Fruit fly (Drosophila melanogaster): Measurements from ENCODE around the gene Afti.

Gene Afti

DNA sequence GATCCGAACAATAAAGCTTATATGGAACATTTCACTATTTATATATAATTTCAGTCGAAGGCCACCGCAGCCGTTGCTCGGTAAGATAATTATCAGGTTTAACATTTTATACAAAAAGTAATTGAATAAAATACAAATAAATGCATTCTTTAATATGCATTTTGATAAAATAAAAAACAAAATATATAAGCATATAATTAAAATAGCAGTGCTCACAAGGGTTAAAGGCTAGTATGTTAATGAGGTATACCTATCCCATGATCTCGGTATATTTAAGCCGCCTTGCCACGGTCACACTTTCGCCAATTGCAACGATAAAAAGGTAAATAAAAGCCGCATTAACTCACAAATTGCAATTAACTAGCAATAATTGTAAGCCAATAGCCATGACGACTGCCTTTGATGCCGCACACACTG is 17.7 kb downstream of the Afti start, which contains the start of gene Polr2I (continued):
- 0 out of 4 replicates have a peak, but pooled peaks have one; percentile 49 for TF ChIP-seq Dll (GFP tag; IDR thresholded peaks at IDR 0.05; ENCODE audit: partially characterized antibody)
- no peak; the same call in 1 of the 2 replicates for TF ChIP-seq Adf1 (GFP tag; IDR thresholded peaks at IDR 0.05)
- TF ChIP-seq Asciz (GFP tag; optimal IDR thresholded peaks at IDR 0.05): no peak
- no peak for TF ChIP-seq CG2129 (GFP tag; IDR thresholded peaks at IDR 0.05; ENCODE audit: partially characterized antibody)
- TF ChIP-seq CG16779 (GFP tag; IDR thresholded peaks at IDR 0.05): no peak
- TF ChIP-seq onecut (GFP tag; IDR thresholded peaks at IDR 0.05): no peak
- TF ChIP-seq CG4328 (GFP tag; optimal IDR thresholded peaks at IDR 0.05): no peak
- no peak for TF ChIP-seq HLHmδ (GFP tag; optimal IDR thresholded peaks at IDR 0.05)
- TF ChIP-seq GATAe (GFP tag; conservative IDR thresholded peaks at IDR 0.05): no peak
- no peak for TF ChIP-seq CG17186 (GFP tag; optimal IDR thresholded peaks at IDR 0.05)
- TF ChIP-seq slbo (GFP tag; IDR thresholded peaks at IDR 0.05): peak; percentile 57; the same call in 1 of the 2 replicates
- no peak for TF ChIP-seq CHES-1-like (GFP tag; optimal IDR thresholded peaks at IDR 0.05)
- TF ChIP-seq zf30C (GFP tag; optimal IDR thresholded peaks at IDR 0.05): no peak
- no peak for TF ChIP-seq Stat92E (GFP tag; optimal IDR thresholded peaks at IDR 0.05)
- no peak for TF ChIP-seq CG32772 (GFP tag; IDR thresholded peaks at IDR 0.05)
- TF ChIP-seq CG9932 (GFP tag; IDR thresholded peaks at IDR 0.05): peak; percentile 64
- TF ChIP-seq CG5953 (GFP tag; IDR thresholded peaks at IDR 0.05): no peak
- peak; percentile 26; the same call in 1 of the 2 replicates for TF ChIP-seq lmd (GFP tag; IDR thresholded peaks at IDR 0.05)
- no peak for TF ChIP-seq CG2202 (tag; optimal IDR thresholded peaks at IDR 0.05)
- TF ChIP-seq CG15011 (GFP tag; optimal IDR thresholded peaks at IDR 0.05): no peak
- TF ChIP-seq Xrp1 (GFP tag; IDR thresholded peaks at IDR 0.05): peak; percentile 26; the same call in 1 of the 2 replicates
- no peak for TF ChIP-seq vnd (GFP tag; IDR thresholded peaks at IDR 0.05; ENCODE audit: partially characterized antibody)
- TF ChIP-seq CG7745 (tag; optimal IDR thresholded peaks at IDR 0.05): no peak
- TF ChIP-seq CG30403 (GFP tag; optimal IDR thresholded peaks at IDR 0.05): peak; percentile 57
- TF ChIP-seq unc-4 (GFP tag; IDR thresholded peaks at IDR 0.05; ENCODE audit: partially characterized antibody): no peak
- no peak for TF ChIP-seq al (GFP tag; IDR thresholded peaks at IDR 0.05)
- TF ChIP-seq C15 (GFP tag; IDR thresholded peaks at IDR 0.05): no peak
- no peak for TF ChIP-seq ase (GFP tag; IDR thresholded peaks at IDR 0.05)
- peak; percentile 37 for TF ChIP-seq CG9215 (GFP tag; IDR thresholded peaks at IDR 0.05)
- TF ChIP-seq CG4617 (GFP tag; optimal IDR thresholded peaks at IDR 0.05; ENCODE audit: borderline replicate concordance): no peak
- TF ChIP-seq CG34422 (GFP tag; IDR thresholded peaks at IDR 0.05): peak; percentile 59; the same call in 1 of the 3 replicates
- no peak for TF ChIP-seq gro (GFP tag; optimal IDR thresholded peaks at IDR 0.05)
- no peak for TF ChIP-seq CG7372 (GFP tag; IDR thresholded peaks at IDR 0.05)
- no peak for TF ChIP-seq CG18011 (GFP tag; optimal IDR thresholded peaks at IDR 0.05)
- no peak for TF ChIP-seq CG7839 (tag; optimal IDR thresholded peaks at IDR 0.05)
- TF ChIP-seq Rfx (GFP tag; IDR thresholded peaks at IDR 0.05): peak; percentile 33; the same call in 1 of the 2 replicates
- TF ChIP-seq HmgD (GFP tag; optimal IDR thresholded peaks at IDR 0.05): no peak
- no peak for TF ChIP-seq ro (GFP tag; IDR thresholded peaks at IDR 0.05)
- no peak for TF ChIP-seq bsh (GFP tag; optimal IDR thresholded peaks at IDR 0.05)
- TF ChIP-seq CG14860 (GFP tag; IDR thresholded peaks at IDR 0.05; ENCODE audit: partially characterized antibody): no peak
- peak; percentile 21 for TF ChIP-seq CG18619 (GFP tag; optimal IDR thresholded peaks at IDR 0.05)
- TF ChIP-seq sob (GFP tag; IDR thresholded peaks at IDR 0.05): no peak
- TF ChIP-seq bowl (GFP tag; IDR thresholded peaks at IDR 0.05): no peak
- no peak for TF ChIP-seq Jarid2 (GFP tag; optimal IDR thresholded peaks at IDR 0.05)
- TF ChIP-seq Sry-β (GFP tag; optimal IDR thresholded peaks at IDR 0.05): no peak
- no peak for TF ChIP-seq aop (GFP tag; IDR thresholded peaks at IDR 0.05)
- TF ChIP-seq CG10147 (GFP tag; optimal IDR thresholded peaks at IDR 0.05): no peak
- no peak for TF ChIP-seq CG6791 (GFP tag; IDR thresholded peaks at IDR 0.05; ENCODE audit: partially characterized antibody)
- TF ChIP-seq Xbp1 (GFP tag; optimal IDR thresholded peaks at IDR 0.05): peak; percentile 53
- no peak for TF ChIP-seq ato (GFP tag; IDR thresholded peaks at IDR 0.05; ENCODE audit: partially characterized antibody)

All from whole organism, embryonic.